Worm (Caenorhabditis elegans) whole organism, L3 larva: ENCODE measurements around the gene clec-143.

Experiments
- R02D3.7 ChIP-seq: fragments of 150-350 bp; optimal IDR thresholded peaks from 2 replicates; lab custom pipeline; 2014; ENCODE audit warnings: missing biosample characterization, missing genetic modification characterization
- ZK546.5 ChIP-seq: sonication (generic microtip); optimal IDR thresholded peaks from 2 replicates; lab custom pipeline; 2017; ENCODE audit warnings: missing biosample characterization, missing genetic modification characterization
- aly-2 ChIP-seq: fragments of 150-350 bp; optimal IDR thresholded peaks from 2 replicates; lab custom pipeline; 2014; ENCODE audit warnings: missing biosample characterization, missing genetic modification characterization
- ama-1 ChIP-seq: fragments of 150-350 bp; optimal IDR thresholded peaks from 2 replicates; lab custom pipeline; 2018
- ceh-16 ChIP-seq: sonication (generic microtip); optimal IDR thresholded peaks from 2 replicates; lab custom pipeline; 2017; ENCODE audit warnings: missing biosample characterization, missing genetic modification characterization
- ceh-28 ChIP-seq: fragments of 150-350 bp; optimal IDR thresholded peaks from 2 replicates; lab custom pipeline; 2014; ENCODE audit warnings: missing biosample characterization, missing genetic modification reagents, missing genetic modification characterization
- ceh-82 ChIP-seq: fragments of 150-350 bp; optimal IDR thresholded peaks from 2 replicates; lab custom pipeline; 2014; ENCODE audit warnings: missing biosample characterization, missing genetic modification characterization
- daf-12 ChIP-seq: fragments of 150-350 bp; optimal IDR thresholded peaks from 2 replicates; lab custom pipeline; 2014; ENCODE audit warnings: missing biosample characterization, missing genetic modification reagents, missing genetic modification characterization
- egl-27 ChIP-seq: sonication (generic microtip); optimal IDR thresholded peaks from 4 replicates; lab custom pipeline; 2017; ENCODE audit warnings: missing biosample characterization, missing genetic modification reagents, missing genetic modification characterization
- egl-5 ChIP-seq: fragments of 150-350 bp; optimal IDR thresholded peaks from 2 replicates; lab custom pipeline; 2017; ENCODE audit warnings: missing biosample characterization, missing genetic modification reagents, missing genetic modification characterization, inconsistent platforms
- elt-2 ChIP-seq: sonication (generic microtip); optimal IDR thresholded peaks from 2 replicates; lab custom pipeline; 2016; ENCODE audit warnings: missing genetic modification reagents, mild to moderate bottlenecking, missing genetic modification characterization, missing compliant biosample characterization
- elt-3 ChIP-seq, 3 experiments: fragments of 150-350 bp in 1 of 3; sonication (generic microtip) in 2 of 3; optimal IDR thresholded peaks; 2 replicates in 2 of 3; 4 replicates in 1 of 3; lab custom pipeline; 2014 to 2017; ENCODE audit warnings: missing biosample characterization in 3 of 3, missing genetic modification characterization in 3 of 3
- eor-1 ChIP-seq, 2 experiments: fragments of 150-350 bp; optimal IDR thresholded peaks; 2 replicates each; lab custom pipeline; 2014 to 2018; ENCODE audit warnings: missing biosample characterization in 2 of 2, missing genetic modification characterization in 2 of 2
- fkh-10 ChIP-seq: sonication (generic microtip); optimal IDR thresholded peaks from 2 replicates; lab custom pipeline; 2017; ENCODE audit warnings: missing biosample characterization, missing genetic modification reagents, missing genetic modification characterization
- fkh-2 ChIP-seq: fragments of 150-350 bp; optimal IDR thresholded peaks from 2 replicates; lab custom pipeline; 2014; ENCODE audit warnings: missing biosample characterization, missing genetic modification reagents, missing genetic modification characterization
- jun-1 ChIP-seq: fragments of 150-350 bp; optimal IDR thresholded peaks from 2 replicates; lab custom pipeline; 2014; ENCODE audit warnings: missing biosample characterization, missing genetic modification reagents, missing genetic modification characterization
- lin-15B ChIP-seq: fragments of 150-350 bp; optimal IDR thresholded peaks from 2 replicates; lab custom pipeline; 2014; ENCODE audit warnings: missing biosample characterization, missing genetic modification characterization
- lin-39 ChIP-seq: fragments of 150-350 bp; optimal IDR thresholded peaks from 2 replicates; lab custom pipeline; 2018; ENCODE audit warnings: missing biosample characterization, missing genetic modification reagents, missing genetic modification characterization
- mdl-1 ChIP-seq: fragments of 150-350 bp; optimal IDR thresholded peaks from 2 replicates; lab custom pipeline; 2014; ENCODE audit warnings: missing biosample characterization, missing genetic modification characterization
- mml-1 ChIP-seq: fragments of 150-350 bp; sonication (generic microtip); optimal IDR thresholded peaks from 3 replicates; lab custom pipeline; 2014; ENCODE audit warnings: missing biosample characterization, missing genetic modification characterization
- nhr-12 ChIP-seq: fragments of 150-350 bp; optimal IDR thresholded peaks from 2 replicates; lab custom pipeline; 2014; ENCODE audit warnings: missing biosample characterization, missing genetic modification characterization
- nhr-23 ChIP-seq: fragments of 150-350 bp; optimal IDR thresholded peaks from 2 replicates; lab custom pipeline; 2014; ENCODE audit warnings: missing biosample characterization, missing genetic modification reagents, missing genetic modification characterization
- nhr-237 ChIP-seq: fragments of 150-350 bp; optimal IDR thresholded peaks from 2 replicates; lab custom pipeline; 2014; ENCODE audit warnings: missing biosample characterization, missing genetic modification characterization
- nhr-25 ChIP-seq: sonication (generic microtip); optimal IDR thresholded peaks from 2 replicates; lab custom pipeline; 2017; ENCODE audit warnings: missing biosample characterization, missing genetic modification characterization
- nhr-28 ChIP-seq: fragments of 150-350 bp; optimal IDR thresholded peaks from 2 replicates; lab custom pipeline; 2014; ENCODE audit warnings: missing biosample characterization, missing genetic modification characterization
- nhr-67 ChIP-seq: fragments of 150-350 bp; optimal IDR thresholded peaks from 2 replicates; lab custom pipeline; 2014; ENCODE audit warnings: missing biosample characterization, missing genetic modification characterization
- nhr-76 ChIP-seq: fragments of 150-350 bp; sonication (generic microtip); optimal IDR thresholded peaks from 5 replicates; lab custom pipeline; 2014; ENCODE audit warnings: missing biosample characterization, missing genetic modification characterization
- pqm-1 ChIP-seq: fragments of 150-350 bp; optimal IDR thresholded peaks from 2 replicates; lab custom pipeline; 2017; ENCODE audit warnings: missing biosample characterization, missing genetic modification characterization, inconsistent platforms
- snpc-4 ChIP-seq: fragments of 150-350 bp; optimal IDR thresholded peaks from 2 replicates; lab custom pipeline; 2014; ENCODE audit warnings: missing biosample characterization, missing genetic modification characterization
- tbx-2 ChIP-seq: sonication (generic microtip); optimal IDR thresholded peaks from 2 replicates; lab custom pipeline; 2016; ENCODE audit warnings: mild to moderate bottlenecking, missing genetic modification characterization, missing compliant biosample characterization
- unc-39 ChIP-seq: sonication (generic microtip); optimal IDR thresholded peaks from 4 replicates; lab custom pipeline; 2017; ENCODE audit warnings: missing biosample characterization, missing genetic modification characterization
- unc-62 ChIP-seq: fragments of 150-350 bp; sonication (generic microtip); optimal IDR thresholded peaks from 4 replicates; lab custom pipeline; 2014; ENCODE audit warnings: missing biosample characterization, missing genetic modification reagents, missing genetic modification characterization
- zag-1 ChIP-seq: fragments of 150-350 bp; optimal IDR thresholded peaks from 2 replicates; lab custom pipeline; 2014; ENCODE audit warnings: missing biosample characterization, missing genetic modification characterization

clec-143 gene

ce11 chrII:10470159-10470558 lies at the start of gene clec-143:
Gene clec-143 (minus strand): TSS chrII:10470297.
- TF ChIP-seq elt-2 (tag; lab: Kevin White, UChicago): peak; percentile 59
- TF ChIP-seq ceh-82 (tag; lab: Kevin White, UChicago): no peak

- TF ChIP-seq zag-1 (tag; lab: Kevin White, UChicago) (no peak), lin-15B (tag; lab: Kevin White, UChicago) (no peak), fkh-10 (no peak), tbx-2 (tag; lab: Kevin White, UChicago) (no peak), lin-39 (tag; lab: Kevin White, UChicago) (no peak), egl-5 (tag; lab: Kevin White, UChicago) (no peak), snpc-4 (tag; lab: Kevin White, UChicago) (no peak)
Observed at ce11 chrII:10519863-10520262, 49.8 kb upstream of the clec-143 start.

ce11 chrII:10519017-10519416 lies 48.9 kb upstream of the clec-143 start, which contains the start of gene F59B10.4:
Gene F59B10.4 (minus strand): TSS chrII:10519117.
- no peak for TF ChIP-seq tbx-2 (tag; lab: Kevin White, UChicago)
- TF ChIP-seq pqm-1 (tag; lab: Kevin White, UChicago): no peak
- TF ChIP-seq fkh-10: no peak
- TF ChIP-seq lin-39 (tag; lab: Kevin White, UChicago): no peak
- no peak for TF ChIP-seq jun-1 (tag; lab: Kevin White, UChicago)
- TF ChIP-seq R02D3.7: no peak
- no peak for TF ChIP-seq unc-39 (tag; lab: Kevin White, UChicago)
- TF ChIP-seq ceh-82 (tag; lab: Kevin White, UChicago): no peak
- TF ChIP-seq lin-15B (tag; lab: Kevin White, UChicago): no peak
- no peak for TF ChIP-seq nhr-28 (tag; lab: Kevin White, UChicago)
- no peak for TF ChIP-seq nhr-25
- TF ChIP-seq egl-27 (tag; lab: Kevin White, UChicago): no peak
- TF ChIP-seq nhr-237 (tag; lab: Kevin White, UChicago): no peak

ce11 chrII:10516375-10516774 lies 46.3 kb upstream of the clec-143 start:
- no peak for TF ChIP-seq egl-27 (tag; lab: Kevin White, UChicago)
- no peak for TF ChIP-seq mdl-1
- TF ChIP-seq tbx-2 (tag; lab: Kevin White, UChicago): no peak
- no peak for TF ChIP-seq nhr-28 (tag; lab: Kevin White, UChicago)
- no peak for TF ChIP-seq ceh-82 (tag; lab: Kevin White, UChicago)
- TF ChIP-seq nhr-23 (tag; lab: Kevin White, UChicago): peak; percentile 40
- TF ChIP-seq unc-62 (GFP tag; lab: Kevin White, UChicago): no peak
- TF ChIP-seq nhr-76 (tag; lab: Kevin White, UChicago): no peak
- no peak for TF ChIP-seq ama-1

ce11 chrII:10515422-10515821 lies 45.3 kb upstream of the clec-143 start:
- TF ChIP-seq ceh-28 (tag; lab: Kevin White, UChicago) (peak; percentile 2), egl-5 (tag; lab: Kevin White, UChicago) (no peak), nhr-23 (tag; lab: Kevin White, UChicago) (peak; percentile 54), aly-2 (no peak)
- TF ChIP-seq, all 47 proteins: peak for 2

ce11 chrII:10513377-10513776 lies 43.3 kb upstream of the clec-143 start:
- TF ChIP-seq fkh-10 (no peak), lin-39 (tag; lab: Kevin White, UChicago) (no peak), jun-1 (tag; lab: Kevin White, UChicago) (no peak), nhr-28 (tag; lab: Kevin White, UChicago) (no peak), tbx-2 (tag; lab: Kevin White, UChicago) (no peak), daf-12 (tag; lab: Kevin White, UChicago) (no peak), ceh-28 (tag; lab: Kevin White, UChicago) (no peak), ceh-16 (no peak), elt-3 (tag; optimal IDR thresholded peaks at IDR 0.05; lab: Kevin White, UChicago) (no peak), nhr-67 (tag; lab: Kevin White, UChicago) (no peak), eor-1 (tag; optimal IDR thresholded peaks at IDR 0.05; lab: Kevin White, UChicago) (no peak), ZK546.5 (no peak), pqm-1 (tag; lab: Kevin White, UChicago) (no peak), mml-1 (no peak), egl-5 (tag; lab: Kevin White, UChicago) (no peak), unc-39 (tag; lab: Kevin White, UChicago) (no peak), fkh-2 (tag; lab: Kevin White, UChicago) (no peak), aly-2 (no peak), nhr-12 (no peak)
- TF ChIP-seq, all 47 proteins: peak for 0
